Worm (Caenorhabditis elegans) whole organism, late embryonic: ENCODE data around the gene H37A05.4.

ENCODE experiments used
- C08G9.2 ChIP-seq: sonication (generic microtip); optimal IDR thresholded peaks from 2 replicates; lab custom pipeline; 2016; ENCODE audit warnings: mild to moderate bottlenecking, missing genetic modification characterization, moderate library complexity, missing compliant biosample characterization
- C38D4.7 ChIP-seq: fragments of 200-800 bp; sonication (Bioruptor generic); optimal IDR thresholded peaks from 2 replicates; lab custom pipeline; 2018; ENCODE audit warnings: mild to moderate bottlenecking, missing genetic modification characterization, moderate library complexity, missing compliant biosample characterization
- T23F11.4 ChIP-seq: fragments of 200-800 bp; sonication (Bioruptor generic); optimal IDR thresholded peaks from 2 replicates; lab custom pipeline; 2018; ENCODE audit warnings: mild to moderate bottlenecking, missing genetic modification characterization, missing compliant biosample characterization
- Y22D7AL.16 ChIP-seq: sonication (generic microtip); optimal IDR thresholded peaks from 2 replicates; lab custom pipeline; 2016; ENCODE audit warnings: missing genetic modification characterization, missing compliant biosample characterization
- ceh-18 ChIP-seq: sonication (generic microtip); optimal IDR thresholded peaks from 2 replicates; lab custom pipeline; 2016; ENCODE audit warnings: missing genetic modification characterization, missing compliant biosample characterization
- ceh-19 ChIP-seq: fragments of 200-800 bp; sonication (Bioruptor generic); optimal IDR thresholded peaks from 2 replicates; lab custom pipeline; 2018; ENCODE audit warnings: mild to moderate bottlenecking, missing genetic modification characterization, missing compliant biosample characterization
- ceh-2 ChIP-seq: sonication (generic microtip); optimal IDR thresholded peaks from 2 replicates; lab custom pipeline; 2016; ENCODE audit warnings: missing genotype, missing genetic modification characterization, missing compliant biosample characterization
- ceh-22 ChIP-seq: sonication (generic microtip); optimal IDR thresholded peaks from 2 replicates; lab custom pipeline; 2017; ENCODE audit warnings: missing biosample characterization, missing genetic modification characterization
- ceh-31 ChIP-seq: sonication (generic microtip); optimal IDR thresholded peaks from 2 replicates; lab custom pipeline; 2016; ENCODE audit warnings: missing genetic modification characterization, missing compliant biosample characterization
- ceh-45 ChIP-seq: fragments of 200-800 bp; sonication (Bioruptor generic); IDR thresholded peaks from 2 replicates; pipeline ENCODE4 v1.3.6; 2022; ENCODE audit warnings: missing genetic modification reagents, missing genetic modification characterization, missing compliant biosample characterization
- ceh-6 ChIP-seq: fragments of 200-800 bp; sonication (Bioruptor generic); optimal IDR thresholded peaks from 2 replicates; lab custom pipeline; 2018; ENCODE audit warnings: mild to moderate bottlenecking, missing genetic modification characterization, missing compliant biosample characterization
- ceh-9 ChIP-seq: sonication (generic microtip); optimal IDR thresholded peaks from 2 replicates; lab custom pipeline; 2016; ENCODE audit warnings: mild to moderate bottlenecking, missing genetic modification characterization, inconsistent platforms, missing compliant biosample characterization
- dmd-4 ChIP-seq: sonication (generic microtip); optimal IDR thresholded peaks from 2 replicates; lab custom pipeline; 2016; ENCODE audit warnings: borderline replicate concordance, missing genetic modification characterization, missing compliant biosample characterization
- dve-1 ChIP-seq: sonication (generic microtip); optimal IDR thresholded peaks from 2 replicates; lab custom pipeline; 2017; ENCODE audit warnings: antibody characterized with exemption, mild to moderate bottlenecking, missing genetic modification characterization, missing compliant biosample characterization
- elt-4 ChIP-seq: sonication (generic microtip); optimal IDR thresholded peaks from 2 replicates; lab custom pipeline; 2016; ENCODE audit warnings: missing genetic modification characterization, missing compliant biosample characterization
- hlh-6 ChIP-seq: sonication (generic microtip); optimal IDR thresholded peaks from 2 replicates; lab custom pipeline; 2016; ENCODE audit warnings: missing genotype, missing genetic modification characterization, missing compliant biosample characterization
- lin-11 ChIP-seq: fragments of 200-800 bp; sonication (Bioruptor generic); optimal IDR thresholded peaks from 2 replicates; lab custom pipeline; 2018; ENCODE audit warnings: mild to moderate bottlenecking, missing genetic modification characterization, missing compliant biosample characterization
- mec-3 ChIP-seq: sonication (generic microtip); optimal IDR thresholded peaks from 2 replicates; lab custom pipeline; 2016; ENCODE audit warnings: borderline replicate concordance, missing genetic modification characterization, missing compliant biosample characterization
- nfya-1 ChIP-seq: sonication (generic microtip); optimal IDR thresholded peaks from 2 replicates; lab custom pipeline; 2017; ENCODE audit warnings: missing genetic modification characterization, mild to moderate bottlenecking, missing compliant biosample characterization, antibody characterized with exemption, moderate library complexity
- odd-2 ChIP-seq: sonication (generic microtip); optimal IDR thresholded peaks from 2 replicates; lab custom pipeline; 2017; ENCODE audit warnings: antibody characterized with exemption, mild to moderate bottlenecking, missing genetic modification characterization, missing compliant biosample characterization
- pag-3 ChIP-seq: sonication (generic microtip); optimal IDR thresholded peaks from 2 replicates; lab custom pipeline; 2016; ENCODE audit warnings: missing compliant biosample characterization, missing genetic modification characterization, borderline replicate concordance
- pat-9 ChIP-seq: fragments of 200-800 bp; sonication (Bioruptor generic); optimal IDR thresholded peaks from 2 replicates; lab custom pipeline; 2018; ENCODE audit warnings: mild to moderate bottlenecking, missing genetic modification characterization, moderate library complexity, missing compliant biosample characterization
- pax-1 ChIP-seq: fragments of 150-350 bp; optimal IDR thresholded peaks from 2 replicates; lab custom pipeline; 2014; ENCODE audit warnings: missing biosample characterization, missing genetic modification characterization
- pha-2 ChIP-seq: sonication (generic microtip); optimal IDR thresholded peaks from 2 replicates; lab custom pipeline; 2017; ENCODE audit warnings: mild to moderate bottlenecking, missing genetic modification characterization, missing compliant biosample characterization
- pha-4 ChIP-seq: fragments of 150-350 bp; optimal IDR thresholded peaks from 2 replicates; lab custom pipeline; 2018; ENCODE audit warnings: missing biosample characterization, missing genetic modification reagents, missing genetic modification characterization
- pros-1 ChIP-seq: fragments of 150-350 bp; optimal IDR thresholded peaks from 2 replicates; lab custom pipeline; 2014; ENCODE audit warnings: missing biosample characterization, missing genetic modification reagents, missing genetic modification characterization
- ref-2 ChIP-seq: sonication (generic microtip); optimal IDR thresholded peaks from 2 replicates; lab custom pipeline; 2016; ENCODE audit warnings: missing genetic modification characterization, missing compliant biosample characterization
- rnt-1 ChIP-seq: sonication (generic microtip); optimal IDR thresholded peaks from 2 replicates; lab custom pipeline; 2016; ENCODE audit warnings: missing genetic modification characterization, missing compliant biosample characterization
- sox-2 ChIP-seq: fragments of 200-800 bp; sonication (Bioruptor generic); IDR thresholded peaks from 2 replicates; pipeline ENCODE4 v1.3.6; 2022; ENCODE audit warnings: missing genetic modification reagents, missing genetic modification characterization, missing compliant biosample characterization
- sox-4 ChIP-seq: sonication (generic microtip); optimal IDR thresholded peaks from 2 replicates; lab custom pipeline; 2017; ENCODE audit warnings: mild to moderate bottlenecking, missing genetic modification characterization, inconsistent platforms, missing compliant biosample characterization
- tbx-2 ChIP-seq: sonication (generic microtip); optimal IDR thresholded peaks from 2 replicates; lab custom pipeline; 2016; ENCODE audit warnings: missing genetic modification characterization, missing compliant biosample characterization
- ttx-3 ChIP-seq: sonication (generic microtip); optimal IDR thresholded peaks from 2 replicates; lab custom pipeline; 2016; ENCODE audit warnings: missing genetic modification reagents, missing genetic modification characterization, missing compliant biosample characterization
- unc-3 ChIP-seq, 2 experiments: fragments of 200-800 bp in 1 of 2; sonication (Bioruptor generic) in 1 of 2; sonication (generic microtip) in 1 of 2; conservative IDR thresholded peaks in 1 of 2; optimal IDR thresholded peaks in 1 of 2; 2 replicates each; pipeline versions ENCODE4 v1.3.6 to Lab custom; 2016 to 2022; ENCODE audit warnings: missing compliant biosample characterization in 2 of 2, missing genetic modification characterization in 2 of 2, missing genetic modification reagents in 1 of 2
- unc-42 ChIP-seq: sonication (generic microtip); optimal IDR thresholded peaks from 2 replicates; lab custom pipeline; 2016; ENCODE audit warnings: missing genotype, missing genetic modification characterization, missing compliant biosample characterization
- unc-86 ChIP-seq: sonication (generic microtip); optimal IDR thresholded peaks from 2 replicates; lab custom pipeline; 2016; ENCODE audit warnings: missing genetic modification characterization, missing compliant biosample characterization
- ztf-16 ChIP-seq: sonication (generic microtip); optimal IDR thresholded peaks from 2 replicates; lab custom pipeline; 2017; ENCODE audit warnings: missing genetic modification characterization, missing compliant biosample characterization

Gene H37A05.4

DNA sequence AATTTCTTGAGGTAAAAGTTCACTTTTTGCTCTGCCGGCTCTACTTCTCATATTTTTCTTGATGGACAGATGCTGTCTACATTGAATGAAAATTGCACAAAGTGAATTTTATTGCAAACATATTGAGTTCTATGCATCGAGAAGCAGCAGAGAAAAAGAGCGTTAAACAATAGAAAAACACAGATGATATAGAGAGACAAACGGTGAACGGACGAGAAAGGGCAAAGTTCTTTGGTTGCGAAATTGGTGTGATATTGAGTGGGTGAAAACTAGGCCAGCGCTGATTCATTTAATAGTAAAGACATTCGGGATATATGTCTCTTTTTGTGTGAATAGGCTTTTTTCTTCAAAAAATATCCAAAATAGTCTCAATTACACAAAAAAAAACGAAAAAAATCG is 4.8 kb upstream of the H37A05.4 start:
- TF ChIP-seq unc-42 (tag; lab: Kevin White, UChicago) (no peak), ceh-9 (tag; lab: Kevin White, UChicago) (no peak), ceh-2 (tag; lab: Kevin White, UChicago) (no peak), pha-2 (no peak), lin-11 (tag; lab: Kevin White, UChicago) (no peak), ttx-3 (tag; lab: Kevin White, UChicago) (no peak), pat-9 (tag; lab: Kevin White, UChicago) (no peak), ref-2 (tag; lab: Kevin White, UChicago) (no peak), ceh-22 (tag; lab: Kevin White, UChicago) (no peak), Y22D7AL.16 (tag; lab: Kevin White, UChicago) (no peak), mec-3 (no peak)

DNA sequence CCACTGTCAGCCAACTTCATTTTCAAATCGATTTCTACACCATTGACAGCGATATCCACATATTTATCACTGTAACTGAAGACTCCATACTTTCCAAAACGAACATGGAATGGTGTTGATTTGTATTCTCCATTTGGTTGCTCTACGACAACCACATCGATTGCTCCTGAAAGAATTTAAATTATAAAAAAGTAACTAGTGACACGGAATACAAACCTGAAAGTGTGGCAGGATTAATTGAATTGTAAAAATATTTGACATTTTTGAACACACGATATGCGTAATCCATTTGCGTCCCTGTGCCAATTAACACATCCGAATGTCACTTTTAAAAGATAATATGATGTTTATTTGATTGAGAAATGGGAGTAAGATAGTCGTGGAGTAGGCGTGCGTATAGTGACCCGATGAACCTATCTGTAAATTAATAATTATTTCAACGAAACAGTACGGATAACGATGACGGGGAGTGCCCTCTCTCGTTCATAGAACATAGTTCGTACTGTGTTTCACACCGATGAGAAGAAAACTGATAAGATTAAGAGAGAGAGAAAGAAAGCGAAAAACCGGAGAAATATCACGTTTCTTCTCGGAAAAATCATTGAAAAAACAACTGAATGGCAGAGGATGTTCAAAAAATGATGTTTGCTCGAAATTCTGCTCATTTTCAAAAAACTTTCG is 4.3 kb upstream of the H37A05.4 start, which contains the start of gene lpin-1:
lpin-1 (minus strand) TSS at position 417 of the 681 bp plus-strand sequence.
- TF ChIP-seq dve-1 (tag; lab: Kevin White, UChicago) (no peak), sox-2 (GFP tag; lab: Robert Waterston, UW) (no peak), ceh-19 (GFP tag; lab: Kevin White, UChicago) (no peak), ztf-16 (no peak), T23F11.4 (GFP tag; lab: Kevin White, UChicago) (no peak)

DNA sequence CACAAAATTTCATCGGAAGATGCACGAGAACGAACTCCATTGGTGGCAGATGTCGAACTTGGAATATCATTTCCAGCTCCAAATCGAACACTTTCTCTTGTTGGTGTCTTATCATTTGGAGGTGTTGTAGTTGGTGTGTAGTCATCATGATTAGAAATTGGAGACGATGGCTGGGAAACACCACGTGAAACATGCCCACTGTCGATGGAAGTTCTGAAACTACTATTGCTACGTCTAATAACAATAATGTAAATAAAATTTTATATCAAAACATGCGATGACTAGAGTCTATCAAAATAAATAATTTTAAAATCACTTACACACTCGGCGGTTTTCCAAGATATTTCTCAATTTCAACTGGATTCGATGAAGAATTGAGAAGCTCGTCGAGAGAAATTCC is 2.7 kb upstream of the H37A05.4 start:
- TF ChIP-seq pax-1 (tag; lab: Kevin White, UChicago) (no peak), pha-4 (tag; lab: Kevin White, UChicago) (no peak), odd-2 (tag; lab: Kevin White, UChicago) (no peak), ref-2 (tag; lab: Kevin White, UChicago) (no peak), pag-3 (no peak), ceh-31 (tag; lab: Kevin White, UChicago) (no peak), nfya-1 (no peak), elt-4 (no peak), pros-1 (tag; lab: Kevin White, UChicago) (no peak), unc-42 (tag; lab: Kevin White, UChicago) (no peak), unc-86 (tag; lab: Kevin White, UChicago) (no peak), ttx-3 (tag; lab: Kevin White, UChicago) (no peak), sox-4 (tag; lab: Kevin White, UChicago) (no peak), ceh-18 (tag; lab: Kevin White, UChicago) (no peak), ceh-6 (no peak), ceh-22 (tag; lab: Kevin White, UChicago) (no peak), T23F11.4 (GFP tag; lab: Kevin White, UChicago) (no peak)

- TF ChIP-seq C08G9.2 (tag; lab: Kevin White, UChicago) (no peak), pha-4 (tag; lab: Kevin White, UChicago) (no peak), tbx-2 (no peak), ceh-45 (GFP tag; lab: Robert Waterston, UW) (no peak), hlh-6 (no peak), sox-4 (tag; lab: Kevin White, UChicago) (no peak), unc-3 (GFP tag; conservative IDR thresholded peaks at IDR 0.05; lab: Robert Waterston, UW) (no peak), unc-3 (tag; optimal IDR thresholded peaks at IDR 0.05; lab: Kevin White, UChicago) (no peak), mec-3 (no peak), unc-42 (tag; lab: Kevin White, UChicago) (no peak), C38D4.7 (GFP tag; lab: Kevin White, UChicago) (no peak), unc-86 (tag; lab: Kevin White, UChicago) (no peak), ceh-6 (no peak), dmd-4 (tag; lab: Kevin White, UChicago) (no peak), rnt-1 (tag; lab: Kevin White, UChicago) (no peak)
Observed at ce11 chrV:13650800-13651199, 1.2 kb upstream of the H37A05.4 start.
